Worm (Caenorhabditis elegans) whole organism, L1 larva: ENCODE measurements around the gene C49F8.3.

ENCODE experiments used
- aly-2 ChIP-seq: fragments of 150-350 bp; optimal IDR thresholded peaks from 2 replicates; lab custom pipeline; 2014; ENCODE audit warnings: missing biosample characterization, missing genetic modification characterization
- hlh-4 ChIP-seq: sonication (generic microtip); optimal IDR thresholded peaks from 2 replicates; lab custom pipeline; 2016; ENCODE audit warnings: mild to moderate bottlenecking, missing genetic modification characterization, missing compliant biosample characterization
- lin-15B ChIP-seq: fragments of 150-350 bp; sonication (generic microtip); optimal IDR thresholded peaks from 3 replicates; lab custom pipeline; 2014; ENCODE audit warnings: missing biosample characterization, missing genetic modification characterization
- lsy-2 ChIP-seq, 2 experiments: fragments of 150-350 bp; optimal IDR thresholded peaks; 2 replicates each; lab custom pipeline; 2014; ENCODE audit warnings: missing biosample characterization in 2 of 2, missing genetic modification characterization in 2 of 2
- skn-1 ChIP-seq: fragments of 150-350 bp; optimal IDR thresholded peaks from 2 replicates; lab custom pipeline; 2014; ENCODE audit warnings: missing biosample characterization, missing genetic modification characterization
- snpc-4 ChIP-seq: fragments of 150-350 bp; optimal IDR thresholded peaks from 2 replicates; lab custom pipeline; 2014; ENCODE audit warnings: missing biosample characterization, missing genetic modification characterization
- tbx-2 ChIP-seq: sonication (generic microtip); optimal IDR thresholded peaks from 2 replicates; lab custom pipeline; 2016; ENCODE audit warnings: missing genetic modification characterization, missing compliant biosample characterization
- vab-15 ChIP-seq: sonication (generic microtip); optimal IDR thresholded peaks from 2 replicates; lab custom pipeline; 2017; ENCODE audit warnings: missing genotype, mild to moderate bottlenecking, missing genetic modification characterization, missing compliant biosample characterization

DNA sequence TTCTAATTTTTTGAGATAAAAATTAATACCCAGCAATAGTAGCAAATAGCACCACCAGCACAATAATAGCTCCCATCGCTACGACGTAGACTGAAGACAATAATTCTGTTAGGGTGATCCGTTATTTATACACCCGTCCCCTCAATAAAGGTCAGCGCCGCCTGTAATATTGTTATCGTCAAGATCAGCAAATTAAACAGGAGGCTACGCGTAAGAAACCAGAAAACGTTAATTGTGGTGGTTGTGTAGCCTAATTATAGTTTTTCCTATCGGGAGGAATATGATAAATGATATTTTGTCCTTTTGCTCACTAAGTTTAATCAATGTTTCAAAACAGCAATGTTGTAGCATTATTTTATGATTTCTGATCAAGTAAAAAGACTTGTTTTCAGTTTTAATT, 22.2 kb upstream of the C49F8.3 start, which contains the start of the genes cyp-13B1 and C29F7.1:
- TF ChIP-seq snpc-4 (tag; lab: Kevin White, UChicago) (no peak), tbx-2 (tag; lab: Kevin White, UChicago) (no peak), skn-1 (no peak), vab-15 (tag; lab: Kevin White, UChicago) (no peak), aly-2 (tag; lab: Kevin White, UChicago) (no peak), hlh-4 (tag; lab: Kevin White, UChicago) (no peak), lin-15B (tag; lab: Kevin White, UChicago) (no peak), lsy-2 (tag; optimal IDR thresholded peaks at IDR 0.05; lab: Kevin White, UChicago) (no peak)
